Worm (Caenorhabditis elegans) whole organism, young adult: ENCODE measurements around the gene cyp-35A2.

Experiments
- ama-1 ChIP-seq, 3 experiments: fragments of 150-350 bp in 1 of 3; sonication (generic microtip) in 2 of 3; optimal IDR thresholded peaks; 2 replicates each; lab custom pipeline; 2014 to 2018; ENCODE audit warnings: missing biosample characterization in 2 of 3, missing genetic modification characterization in 2 of 3, missing genetic modification reagents in 2 of 3
- egrh-3 ChIP-seq: fragments of 200-800 bp; sonication (Bioruptor generic); IDR thresholded peaks from 2 replicates; pipeline ENCODE4 v1.3.6; 2022; ENCODE audit warnings: missing genetic modification reagents, missing genetic modification characterization, missing compliant biosample characterization
- ets-4 ChIP-seq: fragments of 200-800 bp; sonication (Bioruptor generic); optimal IDR thresholded peaks from 2 replicates; lab custom pipeline; 2018; ENCODE audit warnings: mild to moderate bottlenecking, missing genetic modification characterization, missing compliant biosample characterization
- lin-35 ChIP-seq, 3 experiments: fragments of 150-350 bp in 2 of 3; sonication (generic microtip) in 1 of 3; optimal IDR thresholded peaks; 2 replicates each; lab custom pipeline; 2014 to 2018; ENCODE audit warnings: missing biosample characterization in 3 of 3, missing genetic modification characterization in 3 of 3, missing genetic modification reagents in 3 of 3
- lsl-1 ChIP-seq: fragments of 200-800 bp; sonication (Bioruptor generic); optimal IDR thresholded peaks from 2 replicates; lab custom pipeline; 2018; ENCODE audit warnings: mild to moderate bottlenecking, missing genetic modification characterization, moderate library complexity, missing compliant biosample characterization
- unc-130 ChIP-seq: sonication (generic microtip); optimal IDR thresholded peaks from 2 replicates; lab custom pipeline; 2016; ENCODE audit warnings: missing genetic modification reagents, missing genetic modification characterization, missing compliant biosample characterization
- unc-62 ChIP-seq: fragments of 150-350 bp; optimal IDR thresholded peaks from 2 replicates; lab custom pipeline; 2014; ENCODE audit warnings: missing biosample characterization, missing genetic modification reagents, missing genetic modification characterization

- TF ChIP-seq egrh-3 = no peak
- no peak for TF ChIP-seq ama-1 (optimal IDR thresholded peaks at IDR 0.05; lab: Kevin White, UChicago)
- TF ChIP-seq ama-1 (GFP tag; optimal IDR thresholded peaks at IDR 0.05; lab: Kevin White, UChicago) = no peak
- no peak for TF ChIP-seq ets-4 (GFP tag; lab: Kevin White, UChicago)
- no peak for TF ChIP-seq unc-130 (GFP tag; lab: Kevin White, UChicago)
- no peak for TF ChIP-seq unc-62 (GFP tag; lab: Kevin White, UChicago)
- TF ChIP-seq lin-35 (GFP tag; optimal IDR thresholded peaks at IDR 0.05; lab: Kevin White, UChicago) = no peak
- no peak for TF ChIP-seq lsl-1
These were observed 31.4 kb upstream of the cyp-35A2 start, which contains the start of gene srx-9 for ce11 chrV:7395359-7395758.
